Worm (Caenorhabditis elegans) whole organism, L4 larva: ENCODE measurements around the gene spk-1.

Source experiments
- D1046.2 ChIP-seq: fragments of 200-800 bp; sonication (Bioruptor generic); IDR thresholded peaks from 2 replicates; pipeline ENCODE4 v1.3.6; 2022; ENCODE audit warnings: missing genetic modification characterization, missing compliant biosample characterization
- F10B5.3 ChIP-seq: sonication (generic microtip); optimal IDR thresholded peaks from 2 replicates; lab custom pipeline; 2016; ENCODE audit warnings: mild to moderate bottlenecking, missing genetic modification characterization, missing compliant biosample characterization
- F26F4.8 ChIP-seq: fragments of 200-800 bp; sonication (Bioruptor generic); conservative IDR thresholded peaks from 2 replicates; pipeline ENCODE4 v1.3.6; 2022; ENCODE audit warnings: missing genetic modification characterization, missing compliant biosample characterization
- F37D6.2 ChIP-seq: sonication (generic microtip); optimal IDR thresholded peaks from 2 replicates; lab custom pipeline; 2016; ENCODE audit warnings: mild to moderate bottlenecking, missing genetic modification characterization, missing compliant biosample characterization
- T20F7.1 ChIP-seq: fragments of 200-800 bp; sonication (Bioruptor generic); optimal IDR thresholded peaks from 2 replicates; lab custom pipeline; 2018; ENCODE audit warnings: mild to moderate bottlenecking, missing genetic modification characterization, missing compliant biosample characterization
- T26A8.4 ChIP-seq: fragments of 200-800 bp; sonication (Bioruptor generic); IDR thresholded peaks from 2 replicates; pipeline ENCODE4 v1.3.6; 2022; ENCODE audit warnings: missing genetic modification characterization, missing compliant biosample characterization
- Y105C5A.15 ChIP-seq: fragments of 200-800 bp; sonication (Bioruptor generic); IDR thresholded peaks from 2 replicates; pipeline ENCODE4 v1.3.6; 2022; ENCODE audit warnings: missing genetic modification characterization, missing compliant biosample characterization
- Y48G9A.11 ChIP-seq: fragments of 200-800 bp; sonication (Bioruptor generic); IDR thresholded peaks from 2 replicates; pipeline ENCODE4 v1.3.6; 2022; ENCODE audit warnings: missing genetic modification reagents, missing genetic modification characterization, missing compliant biosample characterization
- Y75B8A.6 ChIP-seq: fragments of 200-800 bp; sonication (Bioruptor generic); IDR thresholded peaks from 2 replicates; pipeline ENCODE4 v1.3.6; 2022; ENCODE audit warnings: missing genetic modification reagents, missing genetic modification characterization, missing compliant biosample characterization
- ZK337.2 ChIP-seq: fragments of 200-800 bp; sonication (Bioruptor generic); IDR thresholded peaks from 2 replicates; pipeline ENCODE4 v1.3.6; 2022; ENCODE audit warnings: missing genetic modification reagents, missing genetic modification characterization, missing compliant biosample characterization
- aha-1 ChIP-seq: fragments of 150-350 bp; peaks from one replicate; lab custom pipeline; 2014; ENCODE audit warnings: missing biosample characterization, missing genetic modification characterization
- arid-1 ChIP-seq: fragments of 200-800 bp; sonication (Bioruptor generic); conservative IDR thresholded peaks from 2 replicates; pipeline ENCODE4 v1.3.6; 2022; ENCODE audit warnings: missing genetic modification reagents, missing genetic modification characterization, missing compliant biosample characterization
- ceh-28 ChIP-seq: fragments of 150-350 bp; optimal IDR thresholded peaks from 2 replicates; lab custom pipeline; 2014; ENCODE audit warnings: missing biosample characterization, missing genetic modification reagents, missing genetic modification characterization
- ceh-82 ChIP-seq: sonication (generic microtip); optimal IDR thresholded peaks from 2 replicates; lab custom pipeline; 2017; ENCODE audit warnings: missing biosample characterization, missing genetic modification characterization
- cey-2 ChIP-seq: sonication (generic microtip); optimal IDR thresholded peaks from 3 replicates; lab custom pipeline; 2017; ENCODE audit warnings: missing genetic modification characterization, mild to moderate bottlenecking, missing compliant biosample characterization, antibody characterized with exemption, borderline replicate concordance; ENCODE audit not compliant: insufficient read depth
- daf-12 ChIP-seq: fragments of 150-350 bp; optimal IDR thresholded peaks from 2 replicates; lab custom pipeline; 2014; ENCODE audit warnings: missing biosample characterization, missing genetic modification reagents, missing genetic modification characterization
- dmd-6 ChIP-seq: fragments of 200-800 bp; sonication (Bioruptor generic); IDR thresholded peaks from 2 replicates; pipeline ENCODE4 v1.3.6; 2022; ENCODE audit warnings: missing genetic modification reagents, missing genetic modification characterization, missing compliant biosample characterization
- dmd-8 ChIP-seq: fragments of 200-800 bp; sonication (Bioruptor generic); IDR thresholded peaks from 2 replicates; pipeline ENCODE4 v1.3.6; 2022; ENCODE audit warnings: missing genetic modification characterization, missing compliant biosample characterization
- dpl-1 ChIP-seq: fragments of 150-350 bp; optimal IDR thresholded peaks from 2 replicates; lab custom pipeline; 2014; ENCODE audit warnings: missing biosample characterization, missing genetic modification reagents, missing genetic modification characterization
- egl-27 ChIP-seq: sonication (generic microtip); optimal IDR thresholded peaks from 3 replicates; lab custom pipeline; 2017; ENCODE audit warnings: missing biosample characterization, missing genetic modification reagents, missing genetic modification characterization
- egl-43 ChIP-seq: fragments of 200-800 bp; sonication (Bioruptor generic); IDR thresholded peaks from 2 replicates; pipeline ENCODE4 v1.3.6; 2022; ENCODE audit warnings: missing genetic modification reagents, missing genetic modification characterization, missing compliant biosample characterization
- hif-1 ChIP-seq, 2 experiments: sonication (generic microtip); optimal IDR thresholded peaks; 2 replicates each; lab custom pipeline; 2016 to 2017; ENCODE audit warnings: missing compliant biosample characterization in 2 of 2, missing genetic modification characterization in 2 of 2, missing genetic modification reagents in 2 of 2, missing genotype in 2 of 2, mild to moderate bottlenecking in 1 of 2
- hmg-1.1 ChIP-seq: fragments of 200-800 bp; sonication (Bioruptor generic); IDR thresholded peaks from 2 replicates; pipeline ENCODE4 v1.3.6; 2022; ENCODE audit warnings: missing genetic modification reagents, missing genetic modification characterization, missing compliant biosample characterization
- lin-1 ChIP-seq: fragments of 200-800 bp; sonication (Bioruptor generic); IDR thresholded peaks from 2 replicates; pipeline ENCODE4 v1.3.6; 2022; ENCODE audit warnings: missing genetic modification reagents, missing genetic modification characterization, missing compliant biosample characterization
- lin-13 ChIP-seq: fragments of 150-350 bp; optimal IDR thresholded peaks from 2 replicates; lab custom pipeline; 2014; ENCODE audit warnings: missing biosample characterization, missing genetic modification reagents, missing genetic modification characterization
- lin-38 ChIP-seq: fragments of 200-800 bp; sonication (Bioruptor generic); IDR thresholded peaks from 2 replicates; pipeline ENCODE4 v1.3.6; 2022; ENCODE audit warnings: missing genetic modification reagents, missing genetic modification characterization, missing compliant biosample characterization
- lin-39 ChIP-seq: fragments of 150-350 bp; optimal IDR thresholded peaks from 2 replicates; lab custom pipeline; 2014; ENCODE audit warnings: missing biosample characterization, missing genetic modification reagents, missing genetic modification characterization
- lsy-2 ChIP-seq, 2 experiments: fragments of 150-350 bp in 1 of 2; sonication (generic microtip) in 1 of 2; optimal IDR thresholded peaks; 2 replicates each; lab custom pipeline; 2014 to 2017; ENCODE audit warnings: missing biosample characterization in 2 of 2, missing genetic modification characterization in 2 of 2
- madf-9 ChIP-seq: fragments of 200-800 bp; sonication (Bioruptor generic); conservative IDR thresholded peaks from 2 replicates; pipeline ENCODE4 v1.3.6; 2022; ENCODE audit warnings: missing genetic modification reagents, missing genetic modification characterization, missing compliant biosample characterization
- mdl-1 ChIP-seq, 2 experiments: fragments of 150-350 bp in 1 of 2; sonication (generic microtip) in 1 of 2; optimal IDR thresholded peaks; 2 replicates each; lab custom pipeline; 2014 to 2017; ENCODE audit warnings: missing biosample characterization in 2 of 2, missing genetic modification characterization in 2 of 2
- mep-1 ChIP-seq: fragments of 150-350 bp; sonication (generic microtip); optimal IDR thresholded peaks from 3 replicates; lab custom pipeline; 2014; ENCODE audit warnings: missing biosample characterization, missing genetic modification characterization
- mes-2 ChIP-seq: sonication (generic microtip); optimal IDR thresholded peaks from 2 replicates; lab custom pipeline; 2016; ENCODE audit warnings: missing genotype, mild to moderate bottlenecking, missing genetic modification characterization, missing compliant biosample characterization; ENCODE audit not compliant: poor library complexity, severe bottlenecking
- mxl-2 ChIP-seq: fragments of 200-800 bp; sonication (Bioruptor generic); conservative IDR thresholded peaks from 2 replicates; pipeline ENCODE4 v1.3.6; 2022; ENCODE audit warnings: missing genetic modification reagents, missing genetic modification characterization, missing compliant biosample characterization
- mxl-3 ChIP-seq: fragments of 200-800 bp; sonication (Bioruptor generic); optimal IDR thresholded peaks from 2 replicates; lab custom pipeline; 2018; ENCODE audit warnings: mild to moderate bottlenecking, missing genetic modification characterization, missing compliant biosample characterization
- nhr-237 ChIP-seq: sonication (generic microtip); optimal IDR thresholded peaks from 2 replicates; lab custom pipeline; 2017; ENCODE audit warnings: missing biosample characterization, missing genetic modification characterization
- nhr-25 ChIP-seq: sonication (generic microtip); optimal IDR thresholded peaks from 2 replicates; lab custom pipeline; 2017; ENCODE audit warnings: missing genetic modification characterization, mild to moderate bottlenecking, missing compliant biosample characterization, antibody characterized with exemption, moderate library complexity, borderline replicate concordance; ENCODE audit not compliant: insufficient read depth
- nhr-41 ChIP-seq: fragments of 200-800 bp; sonication (Bioruptor generic); IDR thresholded peaks from 2 replicates; pipeline ENCODE4 v1.3.6; 2022; ENCODE audit warnings: missing genetic modification reagents, missing genetic modification characterization, missing compliant biosample characterization
- nhr-6 ChIP-seq: fragments of 150-350 bp; optimal IDR thresholded peaks from 2 replicates; lab custom pipeline; 2014; ENCODE audit warnings: missing biosample characterization, missing genetic modification characterization
- pha-4 ChIP-seq, 2 experiments: fragments of 150-350 bp in 1 of 2; fragments of 200-800 bp in 1 of 2; sonication (Bioruptor generic) in 1 of 2; IDR thresholded peaks in 1 of 2; optimal IDR thresholded peaks in 1 of 2; 2 replicates each; pipeline versions ENCODE4 v1.3.6 to Lab custom; 2014 to 2022; ENCODE audit warnings: missing genetic modification characterization in 2 of 2, missing genetic modification reagents in 2 of 2, missing biosample characterization in 1 of 2, missing compliant biosample characterization in 1 of 2
- pqm-1 ChIP-seq: sonication (generic microtip); optimal IDR thresholded peaks from 2 replicates; lab custom pipeline; 2017; ENCODE audit warnings: missing biosample characterization, missing genetic modification characterization
- rbr-2 ChIP-seq: sonication (generic microtip); optimal IDR thresholded peaks from 2 replicates; lab custom pipeline; 2016; ENCODE audit warnings: missing genotype, missing genetic modification characterization, missing compliant biosample characterization
- snpc-4 ChIP-seq: fragments of 150-350 bp; optimal IDR thresholded peaks from 2 replicates; lab custom pipeline; 2014; ENCODE audit warnings: missing biosample characterization, missing genetic modification characterization
- spr-1 ChIP-seq: sonication (generic microtip); optimal IDR thresholded peaks from 2 replicates; lab custom pipeline; 2016; ENCODE audit warnings: mild to moderate bottlenecking, missing genetic modification characterization, missing compliant biosample characterization
- spr-3 ChIP-seq: fragments of 200-800 bp; sonication (Bioruptor generic); optimal IDR thresholded peaks from 2 replicates; lab custom pipeline; 2018; ENCODE audit warnings: mild to moderate bottlenecking, missing genetic modification characterization, missing compliant biosample characterization
- tra-1 ChIP-seq: fragments of 200-800 bp; sonication (Bioruptor generic); IDR thresholded peaks from 2 replicates; pipeline ENCODE4 v1.3.6; 2022; ENCODE audit warnings: missing genetic modification reagents, missing genetic modification characterization, missing compliant biosample characterization
- vab-7 ChIP-seq: fragments of 200-800 bp; sonication (Bioruptor generic); IDR thresholded peaks from 2 replicates; pipeline ENCODE4 v1.3.6; 2022; ENCODE audit warnings: missing genetic modification reagents, missing genetic modification characterization, missing compliant biosample characterization
- zag-1 ChIP-seq: fragments of 150-350 bp; optimal IDR thresholded peaks from 2 replicates; lab custom pipeline; 2014; ENCODE audit warnings: missing biosample characterization, missing genetic modification characterization
- zfp-3 ChIP-seq: fragments of 200-800 bp; sonication (Bioruptor generic); conservative IDR thresholded peaks from 2 replicates; pipeline ENCODE4 v1.3.6; 2022; ENCODE audit warnings: missing genetic modification reagents, missing genetic modification characterization, missing compliant biosample characterization
- ztf-11 ChIP-seq: fragments of 150-350 bp; optimal IDR thresholded peaks from 2 replicates; lab custom pipeline; 2014; ENCODE audit warnings: missing biosample characterization, missing genetic modification characterization

spk-1 gene

DNA sequence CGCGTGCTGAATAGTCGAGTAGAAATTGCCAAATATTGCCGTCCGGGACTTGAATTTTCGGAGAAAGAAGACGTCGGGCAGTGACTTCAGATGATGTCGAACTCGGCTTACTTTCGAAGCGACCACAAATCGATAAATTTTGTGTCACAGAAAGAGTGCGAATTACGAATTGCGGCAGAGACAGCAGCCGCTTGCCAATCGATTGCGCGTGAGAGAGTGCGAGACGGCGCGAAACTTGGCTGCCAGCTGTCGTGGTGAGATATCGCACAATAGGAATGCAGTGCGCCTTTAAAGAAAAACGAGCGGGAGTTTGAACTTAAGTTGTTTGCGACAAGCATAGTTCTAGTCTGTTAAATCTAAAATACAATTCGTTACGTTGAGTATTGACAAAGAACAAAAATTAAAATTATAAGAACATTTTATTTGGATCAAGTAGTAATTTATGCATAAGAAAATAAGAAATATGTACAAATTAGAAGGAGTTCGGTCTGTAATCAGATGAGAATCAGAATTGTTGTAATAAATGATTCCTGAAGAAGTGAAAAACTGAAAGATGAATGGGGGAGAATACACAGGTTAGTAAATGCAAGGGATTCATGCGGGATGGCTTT, 12.9 kb upstream of the spk-1 start, which contains the start of gene pir-2 (continued):
- TF ChIP-seq vab-7 (GFP tag; lab: Robert Waterston, UW) (peak; percentile 41; the same call in 1 of the 2 replicates), dmd-6 (GFP tag; lab: Robert Waterston, UW) (peak; percentile 61), pqm-1 (tag; lab: Kevin White, UChicago) (no peak), zag-1 (tag; lab: Kevin White, UChicago) (no peak), mxl-2 (no peak), lin-38 (GFP tag; lab: Robert Waterston, UW) (peak; percentile 79), lin-1 (no peak), F26F4.8 (GFP tag; lab: Robert Waterston, UW) (no peak), pha-4 (GFP tag; IDR thresholded peaks at IDR 0.05; lab: Robert Waterston, UW) (peak; percentile 38; the same call in 1 of the 2 replicates), pha-4 (tag; optimal IDR thresholded peaks at IDR 0.05; lab: Kevin White, UChicago) (no peak), snpc-4 (tag; lab: Kevin White, UChicago) (no peak), ztf-11 (no peak), egl-27 (tag; lab: Kevin White, UChicago) (no peak), nhr-25 (tag; lab: Kevin White, UChicago) (peak; percentile 69), aha-1 (tag; lab: Kevin White, UChicago) (peak; percentile 71), egl-43 (GFP tag; lab: Robert Waterston, UW) (no peak), mep-1 (tag; lab: Kevin White, UChicago) (peak; percentile 85), lin-13 (peak; percentile 60), mxl-3 (GFP tag; lab: Kevin White, UChicago) (peak; percentile 20), mdl-1 (tag; optimal IDR thresholded peaks at IDR 0.05; lab: Kevin White, UChicago) (peak in 1 of 2 experiments; percentile 62), arid-1 (peak; percentile 51; the same call in 1 of the 2 replicates), mes-2 (tag; lab: Kevin White, UChicago) (peak; percentile 92), hif-1 (tag; optimal IDR thresholded peaks at IDR 0.05; lab: Kevin White, UChicago) (peak in 1 of 2 experiments; percentile 54), dpl-1 (GFP tag; lab: Kevin White, UChicago) (peak; percentile 93), Y75B8A.6 (GFP tag; lab: Robert Waterston, UW) (no peak), nhr-6 (tag; lab: Kevin White, UChicago) (peak; percentile 87), F37D6.2 (peak; percentile 49), lsy-2 (tag; optimal IDR thresholded peaks at IDR 0.05; lab: Kevin White, UChicago) (peak; percentile 64 to 92), rbr-2 (tag; lab: Kevin White, UChicago) (peak; percentile 84), T26A8.4 (GFP tag; lab: Robert Waterston, UW) (peak; percentile 51), spr-1 (tag; lab: Kevin White, UChicago) (no peak), ceh-28 (tag; lab: Kevin White, UChicago) (peak; percentile 89), madf-9 (GFP tag; lab: Robert Waterston, UW) (no peak), tra-1 (GFP tag; lab: Robert Waterston, UW) (no peak), daf-12 (no peak), D1046.2 (GFP tag; lab: Robert Waterston, UW) (no peak), F10B5.3 (tag; lab: Kevin White, UChicago) (no peak), ceh-82 (tag; lab: Kevin White, UChicago) (no peak), spr-3 (GFP tag; lab: Kevin White, UChicago) (no peak), nhr-41 (no peak), nhr-237 (no peak), lin-39 (tag; lab: Kevin White, UChicago) (no peak), cey-2 (tag; lab: Kevin White, UChicago) (no peak), Y105C5A.15 (no peak), hmg-1.1 (peak; percentile 81), zfp-3 (GFP tag; lab: Robert Waterston, UW) (no peak), dmd-8 (GFP tag; lab: Robert Waterston, UW) (no peak), Y48G9A.11 (GFP tag; lab: Robert Waterston, UW) (no peak), ZK337.2 (GFP tag; lab: Robert Waterston, UW) (no peak), T20F7.1 (GFP tag; lab: Kevin White, UChicago) (peak; percentile 69)
